Fruit fly (Drosophila melanogaster): ENCODE data around the gene tkv.
A peak's percentile ranks its signal among the peaks of the same experiment; 100 is the strongest.

tkv gene

dm6 chr2L:5225547-5226213, 45.5 kb downstream of the tkv start (continued):
- TF ChIP-seq chn (GFP tag; optimal IDR thresholded peaks at IDR 0.05) (no peak), salm (tag; optimal IDR thresholded peaks at IDR 0.05) (no peak), CG18476 (GFP tag; optimal IDR thresholded peaks at IDR 0.05) (no peak), CG16863 (GFP tag; optimal IDR thresholded peaks at IDR 0.05) (no peak), CG17359 (tag; optimal IDR thresholded peaks at IDR 0.05) (peak; percentile 12), jumu (GFP tag; optimal IDR thresholded peaks at IDR 0.05) (no peak), Ets97D (GFP tag; optimal IDR thresholded peaks at IDR 0.05) (no peak), knrl (GFP tag; IDR thresholded peaks at IDR 0.05; ENCODE audit: partially characterized antibody) (no peak), CG9876 (GFP tag; optimal IDR thresholded peaks at IDR 0.05) (no peak), Bdp1 (GFP tag; optimal IDR thresholded peaks at IDR 0.05) (no peak), CHES-1-like (GFP tag; optimal IDR thresholded peaks at IDR 0.05) (peak; percentile 1), ash1 (GFP tag; optimal IDR thresholded peaks at IDR 0.05) (no peak), CG4424 (GFP tag; optimal IDR thresholded peaks at IDR 0.05) (no peak), row (GFP tag; IDR thresholded peaks at IDR 0.05) (peak; percentile 82), abd-A (tag; optimal IDR thresholded peaks at IDR 0.05) (peak; percentile 5), CG2712 (tag; optimal IDR thresholded peaks at IDR 0.05) (no peak), ttk (GFP tag; IDR thresholded peaks at IDR 0.05) (no peak), CkIIα-i1 (GFP tag; IDR thresholded peaks at IDR 0.05) (no peak), CTCF (GFP tag; optimal IDR thresholded peaks at IDR 0.05) (peak; percentile 6), kay (GFP tag; optimal IDR thresholded peaks at IDR 0.05) (no peak), Bgb (GFP tag; IDR thresholded peaks at IDR 0.05; ENCODE audit: partially characterized antibody) (no peak), MTF-1 (GFP tag; optimal IDR thresholded peaks at IDR 0.05; ENCODE audit: borderline replicate concordance) (no peak), lbe (GFP tag; optimal IDR thresholded peaks at IDR 0.05) (no peak), CG14710 (tag; optimal IDR thresholded peaks at IDR 0.05) (no peak), CG10959 (GFP tag; IDR thresholded peaks at IDR 0.05) (no peak), Sry-δ (GFP tag; optimal IDR thresholded peaks at IDR 0.05) (no peak), Fer1 (GFP tag; optimal IDR thresholded peaks at IDR 0.05) (no peak), CG8359 (GFP tag; optimal IDR thresholded peaks at IDR 0.05; ENCODE audit: borderline replicate concordance) (no peak), CG3838 (GFP tag; optimal IDR thresholded peaks at IDR 0.05) (no peak), ato (GFP tag; IDR thresholded peaks at IDR 0.05; ENCODE audit: partially characterized antibody) (no peak), CG7271 (tag; optimal IDR thresholded peaks at IDR 0.05) (no peak), Taf1 (GFP tag; IDR thresholded peaks at IDR 0.05) (no peak), gcm2 (GFP tag; optimal IDR thresholded peaks at IDR 0.05) (no peak), CG42726 (GFP tag; IDR thresholded peaks at IDR 0.05; ENCODE audit: partially characterized antibody) (no peak), Chrac-16 (GFP tag; optimal IDR thresholded peaks at IDR 0.05) (no peak), CG10979 (tag; optimal IDR thresholded peaks at IDR 0.05) (no peak), CG17385 (GFP tag; optimal IDR thresholded peaks at IDR 0.05) (no peak), emc (GFP tag; optimal IDR thresholded peaks at IDR 0.05) (no peak), dpn (GFP tag; optimal IDR thresholded peaks at IDR 0.05) (peak; percentile 15 to 30), tap (tag; optimal IDR thresholded peaks at IDR 0.05) (no peak), CG17612 (GFP tag; IDR thresholded peaks at IDR 0.05) (no peak), CG4854 (GFP tag; optimal IDR thresholded peaks at IDR 0.05) (no peak), bigmax (GFP tag; optimal IDR thresholded peaks at IDR 0.05) (no peak), Drgx (GFP tag; IDR thresholded peaks at IDR 0.05) (peak; percentile 73; the same call in 1 of the 2 replicates), MBD-R2 (GFP tag; IDR thresholded peaks at IDR 0.05) (0 out of 2 replicates have a peak, but pooled peaks have one; percentile 14), TFAM (GFP tag; optimal IDR thresholded peaks at IDR 0.05) (no peak), CG2120 (GFP tag; optimal IDR thresholded peaks at IDR 0.05) (peak; percentile 62), CG17568 (GFP tag; optimal IDR thresholded peaks at IDR 0.05) (no peak), Six4 (GFP tag; optimal IDR thresholded peaks at IDR 0.05) (no peak), CG34376 (GFP tag; optimal IDR thresholded peaks at IDR 0.05) (no peak), H2.0 (GFP tag; IDR thresholded peaks at IDR 0.05) (no peak)
